Fruit fly (Drosophila melanogaster): ENCODE data around the gene Blos2.

Blos2 gene

dm6 chr3L:11074043-11074853 lies 12.9 kb downstream of the Blos2 start, which contains the start of the genes Pfdn2 and Noc1 (continued):
- 0 out of 4 replicates have a peak, but pooled peaks have one; percentile 33 for TF ChIP-seq Gug (GFP tag; IDR thresholded peaks at IDR 0.05)
- TF ChIP-seq CG18599 (GFP tag; optimal IDR thresholded peaks at IDR 0.05) = no peak
- TF ChIP-seq luna (GFP tag; optimal IDR thresholded peaks at IDR 0.05) = no peak
- no peak for TF ChIP-seq CG12769 (tag; optimal IDR thresholded peaks at IDR 0.05)
- no peak for TF ChIP-seq aop (GFP tag; IDR thresholded peaks at IDR 0.05)
- peak; percentile 43 for TF ChIP-seq mam (GFP tag; optimal IDR thresholded peaks at IDR 0.05)
- TF ChIP-seq Sox100B (GFP tag; optimal IDR thresholded peaks at IDR 0.05) = no peak
- TF ChIP-seq Eip74EF (GFP tag; optimal IDR thresholded peaks at IDR 0.05) = no peak
- no peak for TF ChIP-seq CG13287 (GFP tag; IDR thresholded peaks at IDR 0.05; ENCODE audit: partially characterized antibody)
- no peak for TF ChIP-seq CG1832 (GFP tag; optimal IDR thresholded peaks at IDR 0.05)
- no peak for TF ChIP-seq nom (GFP tag; optimal IDR thresholded peaks at IDR 0.05)
- no peak for TF ChIP-seq CG5180 (GFP tag; optimal IDR thresholded peaks at IDR 0.05)
- TF ChIP-seq CG9876 (GFP tag; optimal IDR thresholded peaks at IDR 0.05) = no peak
- peak; percentile 87 for TF ChIP-seq row (GFP tag; IDR thresholded peaks at IDR 0.05)
- TF ChIP-seq esg (GFP tag; conservative IDR thresholded peaks at IDR 0.05) = peak; percentile 44; the same call in 1 of the 2 replicates
- no peak for TF ChIP-seq run (tag; optimal IDR thresholded peaks at IDR 0.05)
- no peak for TF ChIP-seq CG7928 (GFP tag; optimal IDR thresholded peaks at IDR 0.05)
- peak; percentile 7 for TF ChIP-seq Dp (GFP tag; optimal IDR thresholded peaks at IDR 0.05)
- no peak for TF ChIP-seq CG7839 (tag; optimal IDR thresholded peaks at IDR 0.05)
- TF ChIP-seq Dip2 (GFP tag; IDR thresholded peaks at IDR 0.05) = no peak
- no peak for TF ChIP-seq fru (optimal IDR thresholded peaks at IDR 0.05)
- TF ChIP-seq Antp (GFP tag; optimal IDR thresholded peaks at IDR 0.05) = no peak
- peak; percentile 68 for TF ChIP-seq dmrt11E (tag; optimal IDR thresholded peaks at IDR 0.05)
- no peak for TF ChIP-seq CG18764 (GFP tag; optimal IDR thresholded peaks at IDR 0.05)
- TF ChIP-seq CG18262 (tag; optimal IDR thresholded peaks at IDR 0.05) = peak; percentile 66
- TF ChIP-seq CG4730 (GFP tag; IDR thresholded peaks at IDR 0.05) = no peak
- TF ChIP-seq nau (GFP tag; optimal IDR thresholded peaks at IDR 0.05) = no peak
- no peak for TF ChIP-seq fd64A (GFP tag; optimal IDR thresholded peaks at IDR 0.05)

DNA sequence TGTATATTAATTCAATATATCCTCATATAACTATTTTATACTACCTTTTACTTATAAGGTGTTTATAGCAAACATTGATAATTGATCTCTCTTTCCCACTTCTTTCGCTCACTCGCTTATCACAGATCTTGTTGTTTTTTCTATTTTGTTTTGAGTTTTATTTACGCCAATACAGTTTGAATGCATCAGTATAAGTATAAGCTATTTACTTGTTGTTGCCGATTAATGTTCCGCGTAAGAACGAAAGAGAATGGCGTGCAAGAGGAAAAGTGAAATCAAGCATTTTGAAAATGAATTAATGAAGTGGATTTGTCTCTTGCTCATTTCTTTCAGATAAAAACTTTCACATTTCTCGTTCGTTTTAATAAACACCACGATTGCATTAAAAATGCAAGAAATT lies 22.2 kb downstream of the Blos2 start:
- TF ChIP-seq cg (GFP tag; optimal IDR thresholded peaks at IDR 0.05) = peak; percentile 25
- no peak for TF ChIP-seq CG3847 (GFP tag; IDR thresholded peaks at IDR 0.05)
- TF ChIP-seq sd (tag; optimal IDR thresholded peaks at IDR 0.05) = no peak
- peak; percentile 10 for TF ChIP-seq nom (GFP tag; optimal IDR thresholded peaks at IDR 0.05)
- no peak for TF ChIP-seq CG3995 (GFP tag; optimal IDR thresholded peaks at IDR 0.05)
- peak; percentile 73 for TF ChIP-seq grn (GFP tag; optimal IDR thresholded peaks at IDR 0.05)
- TF ChIP-seq Blimp-1 (GFP tag; optimal IDR thresholded peaks at IDR 0.05) = peak; percentile 83
- TF ChIP-seq hkb (optimal IDR thresholded peaks at IDR 0.05) = no peak
- no peak for TF ChIP-seq hkb (GFP tag; IDR thresholded peaks at IDR 0.05)
- TF ChIP-seq gfzf (GFP tag; optimal IDR thresholded peaks at IDR 0.05) = no peak
